Worm (Caenorhabditis elegans) whole organism, L3 larva: ENCODE results near the gene lon-3.

ENCODE experiments used
- ZK546.5 ChIP-seq: sonication (generic microtip); optimal IDR thresholded peaks from 2 replicates; lab custom pipeline; 2017; ENCODE audit warnings: missing biosample characterization, missing genetic modification characterization
- aly-2 ChIP-seq: fragments of 150-350 bp; optimal IDR thresholded peaks from 2 replicates; lab custom pipeline; 2014; ENCODE audit warnings: missing biosample characterization, missing genetic modification characterization
- ama-1 ChIP-seq: fragments of 150-350 bp; optimal IDR thresholded peaks from 2 replicates; lab custom pipeline; 2018
- ceh-28 ChIP-seq: fragments of 150-350 bp; optimal IDR thresholded peaks from 2 replicates; lab custom pipeline; 2014; ENCODE audit warnings: missing biosample characterization, missing genetic modification reagents, missing genetic modification characterization
- elt-2 ChIP-seq: sonication (generic microtip); optimal IDR thresholded peaks from 2 replicates; lab custom pipeline; 2016; ENCODE audit warnings: missing genetic modification reagents, mild to moderate bottlenecking, missing genetic modification characterization, missing compliant biosample characterization
- jun-1 ChIP-seq: fragments of 150-350 bp; optimal IDR thresholded peaks from 2 replicates; lab custom pipeline; 2014; ENCODE audit warnings: missing biosample characterization, missing genetic modification reagents, missing genetic modification characterization
- lin-15B ChIP-seq: fragments of 150-350 bp; optimal IDR thresholded peaks from 2 replicates; lab custom pipeline; 2014; ENCODE audit warnings: missing biosample characterization, missing genetic modification characterization
- mml-1 ChIP-seq: fragments of 150-350 bp; sonication (generic microtip); optimal IDR thresholded peaks from 3 replicates; lab custom pipeline; 2014; ENCODE audit warnings: missing biosample characterization, missing genetic modification characterization
- nfya-1 ChIP-seq: sonication (generic microtip); optimal IDR thresholded peaks from 2 replicates; lab custom pipeline; 2017; ENCODE audit warnings: missing genetic modification characterization, mild to moderate bottlenecking, missing compliant biosample characterization, antibody characterized with exemption, moderate library complexity; ENCODE audit not compliant: insufficient read depth
- nhr-67 ChIP-seq: fragments of 150-350 bp; optimal IDR thresholded peaks from 2 replicates; lab custom pipeline; 2014; ENCODE audit warnings: missing biosample characterization, missing genetic modification characterization
- pha-4 ChIP-seq: fragments of 150-350 bp; optimal IDR thresholded peaks from 2 replicates; lab custom pipeline; 2014; ENCODE audit warnings: missing biosample characterization, missing genetic modification reagents, missing genetic modification characterization
- pqm-1 ChIP-seq: fragments of 150-350 bp; optimal IDR thresholded peaks from 2 replicates; lab custom pipeline; 2017; ENCODE audit warnings: missing biosample characterization, missing genetic modification characterization, inconsistent platforms
- snpc-4 ChIP-seq: fragments of 150-350 bp; optimal IDR thresholded peaks from 2 replicates; lab custom pipeline; 2014; ENCODE audit warnings: missing biosample characterization, missing genetic modification characterization
- ztf-11 ChIP-seq: fragments of 150-350 bp; optimal IDR thresholded peaks from 2 replicates; lab custom pipeline; 2014; ENCODE audit warnings: missing biosample characterization, missing genetic modification characterization

DNA sequence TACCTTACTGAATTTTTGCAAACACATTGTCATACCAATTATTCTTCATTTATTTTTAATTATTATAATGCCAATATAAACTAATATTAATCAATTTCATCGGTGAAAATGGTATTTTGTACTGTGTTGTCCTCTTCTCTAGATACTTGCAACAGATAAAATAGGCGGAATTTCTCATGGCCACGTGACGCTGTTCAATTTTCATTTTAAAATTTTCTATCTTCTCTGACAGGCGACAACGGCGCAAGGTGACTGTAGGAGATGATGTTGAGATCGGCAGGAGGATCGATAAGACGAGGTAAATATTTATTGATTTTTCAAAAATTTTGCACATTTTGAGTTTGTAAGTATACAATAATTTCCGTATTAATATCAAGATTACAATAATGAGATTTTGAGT is 4.2 kb downstream of the lon-3 start, which contains the start of gene ogdh-2:
- TF ChIP-seq ztf-11 (no peak), pha-4 (tag; lab: Kevin White, UChicago) (no peak), ceh-28 (peak; percentile 34), ZK546.5 (tag; lab: Kevin White, UChicago) (no peak), snpc-4 (no peak), mml-1 (tag; lab: Kevin White, UChicago) (no peak), aly-2 (no peak), pqm-1 (tag; lab: Kevin White, UChicago) (no peak), elt-2 (no peak), ama-1 (lab: Kevin White, UChicago) (no peak), jun-1 (tag; lab: Kevin White, UChicago) (no peak), nhr-67 (tag; lab: Kevin White, UChicago) (no peak), nfya-1 (tag; lab: Kevin White, UChicago) (no peak), lin-15B (no peak)
